Fruit fly (Drosophila melanogaster) whole organism, embryonic: ENCODE measurements around the gene Mnn1.
A peak's percentile ranks its signal among the peaks of the same experiment; 100 is the strongest.

Source experiments
- ATbp ChIP-seq: fragments of 200-800 bp; sonication (Bioruptor generic); optimal IDR thresholded peaks from 2 replicates; lab custom pipeline; 2017; ENCODE audit warnings: missing biosample characterization, mild to moderate bottlenecking, missing genetic modification characterization, missing genetic modification reagents
- Ada2b ChIP-seq: fragments of 200-800 bp; sonication (Bioruptor generic); IDR thresholded peaks from 2 replicates; pipeline ENCODE4 v1.3.6; 2022; ENCODE audit warnings: missing biosample characterization, missing genetic modification characterization
- Atf6 ChIP-seq: fragments of 200-800 bp; sonication (Bioruptor generic); IDR thresholded peaks from 2 replicates; pipeline ENCODE4 v1.3.6; 2022; ENCODE audit warnings: missing biosample characterization, missing genetic modification characterization
- CG10366 ChIP-seq: fragments of 200-800 bp; sonication (Bioruptor generic); IDR thresholded peaks from 2 replicates; pipeline ENCODE4 v1.3.6; 2022; ENCODE audit warnings: missing biosample characterization, missing genetic modification characterization
- CG11695 ChIP-seq: fragments of 200-800 bp; sonication (Bioruptor generic); IDR thresholded peaks from 3 replicates; pipeline ENCODE4 v1.3.6; 2022; ENCODE audit warnings: missing biosample characterization, missing genetic modification characterization
- CG12299 ChIP-seq: fragments of 200-800 bp; sonication (Bioruptor generic); optimal IDR thresholded peaks from 2 replicates; lab custom pipeline; 2018; ENCODE audit warnings: missing biosample characterization, mild to moderate bottlenecking, missing genetic modification characterization
- CG15601 ChIP-seq: fragments of 200-800 bp; sonication (Bioruptor generic); optimal IDR thresholded peaks from 3 replicates; lab custom pipeline; 2019; ENCODE audit warnings: missing biosample characterization, mild to moderate bottlenecking, missing genetic modification characterization, moderate library complexity
- CG16779 ChIP-seq: fragments of 200-800 bp; sonication (Bioruptor generic); IDR thresholded peaks from 2 replicates; pipeline ENCODE4 v1.3.6; 2022; ENCODE audit warnings: missing biosample characterization, missing genetic modification characterization
- CG16863 ChIP-seq: fragments of 200-800 bp; sonication (Bioruptor generic); optimal IDR thresholded peaks from 3 replicates; lab custom pipeline; 2016; ENCODE audit warnings: missing biosample characterization, missing genetic modification characterization
- CG17568 ChIP-seq: fragments of 200-800 bp; sonication (Bioruptor generic); optimal IDR thresholded peaks from 2 replicates; lab custom pipeline; 2018; ENCODE audit warnings: missing biosample characterization, mild to moderate bottlenecking, missing genetic modification characterization, moderate library complexity
- CG17802 ChIP-seq: fragments of 200-800 bp; sonication (Bioruptor generic); optimal IDR thresholded peaks from 2 replicates; lab custom pipeline; 2018; ENCODE audit warnings: missing biosample characterization, mild to moderate bottlenecking, missing genetic modification characterization, moderate library complexity
- CG2120 ChIP-seq: fragments of 200-800 bp; sonication (Bioruptor generic); optimal IDR thresholded peaks from 3 replicates; lab custom pipeline; 2016; ENCODE audit warnings: missing biosample characterization, missing genetic modification characterization
- CG2678 ChIP-seq: fragments of 200-800 bp; sonication (Bioruptor generic); optimal IDR thresholded peaks from 3 replicates; lab custom pipeline; 2019; ENCODE audit warnings: missing biosample characterization, mild to moderate bottlenecking, missing genetic modification characterization, moderate library complexity
- CG31441 ChIP-seq: fragments of 200-800 bp; sonication (Bioruptor generic); IDR thresholded peaks from 2 replicates; pipeline ENCODE4 v1.3.6; 2022; ENCODE audit warnings: missing biosample characterization, missing genetic modification characterization
- CG32772 ChIP-seq: fragments of 200-800 bp; sonication (Bioruptor generic); IDR thresholded peaks from 2 replicates; pipeline ENCODE4 v1.3.6; 2022; ENCODE audit warnings: missing biosample characterization, missing genetic modification characterization
- CG3281 ChIP-seq: fragments of 200-800 bp; sonication (Bioruptor generic); optimal IDR thresholded peaks from 3 replicates; lab custom pipeline; 2017; ENCODE audit warnings: missing biosample characterization, mild to moderate bottlenecking, missing genetic modification characterization
- CG34422 ChIP-seq: fragments of 200-800 bp; sonication (Bioruptor generic); IDR thresholded peaks from 3 replicates; pipeline ENCODE4 v1.3.6; 2022; ENCODE audit warnings: missing biosample characterization, missing genetic modification characterization
- CG6254 ChIP-seq: fragments of 200-800 bp; sonication (Bioruptor generic); optimal IDR thresholded peaks from 3 replicates; lab custom pipeline; 2017; ENCODE audit warnings: mild to moderate bottlenecking, missing biosample characterization, missing genetic modification reagents, missing genetic modification characterization
- CG7271 ChIP-seq: fragments of 200-800 bp; sonication (Bioruptor generic); optimal IDR thresholded peaks from 2 replicates; lab custom pipeline; 2018; ENCODE audit warnings: missing biosample characterization, mild to moderate bottlenecking, missing genetic modification characterization, moderate library complexity
- CG8089 ChIP-seq: fragments of 200-800 bp; sonication (Bioruptor generic); optimal IDR thresholded peaks from 3 replicates; lab custom pipeline; 2016; ENCODE audit warnings: missing biosample characterization, missing genetic modification characterization
- CkIIα-i1 ChIP-seq: fragments of 200-800 bp; sonication (Bioruptor generic); IDR thresholded peaks from 2 replicates; pipeline ENCODE4 v1.3.6; 2022; ENCODE audit warnings: missing biosample characterization, missing genetic modification characterization
- CoRest ChIP-seq: fragments of 200-800 bp; sonication (Bioruptor generic); optimal IDR thresholded peaks from 3 replicates; lab custom pipeline; 2018; ENCODE audit warnings: missing biosample characterization, mild to moderate bottlenecking, missing genetic modification characterization, moderate library complexity
- Dll ChIP-seq: fragments of 200-800 bp; sonication (Bioruptor generic); IDR thresholded peaks from 4 replicates; pipeline ENCODE4 v1.3.6; 2022; ENCODE audit warnings: missing biosample characterization, missing genetic modification characterization; ENCODE audit not compliant: partially characterized antibody
- MBD-R2 ChIP-seq: fragments of 200-800 bp; sonication (Bioruptor generic); IDR thresholded peaks from 2 replicates; pipeline ENCODE4 v1.3.6; 2022; ENCODE audit warnings: missing biosample characterization, missing genetic modification characterization
- Mad ChIP-seq: fragments of 200-800 bp; sonication (Bioruptor generic); optimal IDR thresholded peaks from 2 replicates; lab custom pipeline; 2016; ENCODE audit warnings: missing biosample characterization, missing genetic modification characterization
- Oaz ChIP-seq: fragments of 200-800 bp; sonication (Bioruptor generic); IDR thresholded peaks from 2 replicates; pipeline ENCODE4 v1.3.6; 2022; ENCODE audit warnings: missing biosample characterization, missing genetic modification characterization
- Sin3A ChIP-seq: fragments of >200 bp; optimal IDR thresholded peaks from 2 replicates; lab custom pipeline; 2018
- Sox102F ChIP-seq: fragments of 200-800 bp; sonication (Bioruptor generic); optimal IDR thresholded peaks from 2 replicates; lab custom pipeline; 2018; ENCODE audit warnings: missing biosample characterization, mild to moderate bottlenecking, missing genetic modification characterization, moderate library complexity
- Tbp ChIP-seq: fragments of >200 bp; optimal IDR thresholded peaks from 2 replicates; lab custom pipeline; 2018; ENCODE audit warnings: missing biosample characterization, missing genetic modification characterization
- Usf ChIP-seq: fragments of 200-800 bp; sonication (Bioruptor generic); optimal IDR thresholded peaks from 2 replicates; lab custom pipeline; 2017; ENCODE audit warnings: missing genotype, missing biosample characterization, missing genetic modification characterization
- Xrp1 ChIP-seq: fragments of 200-800 bp; sonication (Bioruptor generic); IDR thresholded peaks from 2 replicates; pipeline ENCODE4 v1.3.6; 2022; ENCODE audit warnings: missing biosample characterization, missing genetic modification characterization
- abd-A ChIP-seq: fragments of 200-800 bp; sonication (Bioruptor generic); optimal IDR thresholded peaks from 3 replicates; lab custom pipeline; 2019; ENCODE audit warnings: missing biosample characterization, mild to moderate bottlenecking, missing genetic modification characterization, moderate library complexity
- amos ChIP-seq: fragments of 200-800 bp; sonication (Bioruptor generic); IDR thresholded peaks from 2 replicates; pipeline ENCODE4 v1.3.6; 2022; ENCODE audit warnings: missing biosample characterization, missing genetic modification characterization; ENCODE audit not compliant: partially characterized antibody
- ap ChIP-seq: fragments of 200-800 bp; sonication (Bioruptor generic); IDR thresholded peaks from 2 replicates; pipeline ENCODE4 v1.3.6; 2022; ENCODE audit warnings: missing biosample characterization, missing genetic modification characterization
- br ChIP-seq: fragments of >200 bp; optimal IDR thresholded peaks from 2 replicates; lab custom pipeline; 2017
- crol ChIP-seq: fragments of 200-800 bp; sonication (Bioruptor generic); IDR thresholded peaks from 2 replicates; pipeline ENCODE4 v1.3.6; 2022; ENCODE audit warnings: missing biosample characterization, missing genetic modification characterization
- dmrt11E ChIP-seq: fragments of 200-800 bp; sonication (Bioruptor generic); optimal IDR thresholded peaks from 3 replicates; lab custom pipeline; 2018; ENCODE audit warnings: missing biosample characterization, mild to moderate bottlenecking, missing genetic modification characterization, moderate library complexity
- gem ChIP-seq: fragments of 200-800 bp; sonication (Bioruptor generic); optimal IDR thresholded peaks from 2 replicates; lab custom pipeline; 2019; ENCODE audit warnings: missing biosample characterization, mild to moderate bottlenecking, missing genetic modification characterization, moderate library complexity
- gsb ChIP-seq: fragments of 200-800 bp; sonication (Bioruptor generic); IDR thresholded peaks from 2 replicates; pipeline ENCODE4 v1.3.6; 2022; ENCODE audit warnings: missing biosample characterization, missing genetic modification characterization
- hkb ChIP-seq, 2 experiments: fragments of 200-800 bp in 1 of 2; fragments of >200 bp in 1 of 2; sonication (Bioruptor generic) in 1 of 2; IDR thresholded peaks in 1 of 2; optimal IDR thresholded peaks in 1 of 2; 2 replicates each; pipeline versions ENCODE4 v1.3.6 to Lab custom; 2017 to 2022; ENCODE audit warnings: missing biosample characterization in 1 of 2, missing genetic modification characterization in 1 of 2
- klu ChIP-seq: fragments of 200-800 bp; sonication (Bioruptor generic); IDR thresholded peaks from 2 replicates; pipeline ENCODE4 v1.3.6; 2022; ENCODE audit warnings: missing biosample characterization, missing genetic modification characterization
- lab ChIP-seq: fragments of 200-800 bp; sonication (Bioruptor generic); optimal IDR thresholded peaks from 3 replicates; lab custom pipeline; 2017; ENCODE audit warnings: missing biosample characterization, missing genetic modification characterization, mild to moderate bottlenecking, moderate library complexity, missing genetic modification reagents
- nerfin-2 ChIP-seq: fragments of 200-800 bp; sonication (Bioruptor generic); IDR thresholded peaks from 2 replicates; pipeline ENCODE4 v1.3.6; 2022; ENCODE audit warnings: missing biosample characterization, missing genetic modification characterization; ENCODE audit not compliant: partially characterized antibody
- nmo ChIP-seq: fragments of 200-800 bp; sonication (Bioruptor generic); optimal IDR thresholded peaks from 2 replicates; lab custom pipeline; 2018; ENCODE audit warnings: missing biosample characterization, mild to moderate bottlenecking, missing genetic modification characterization, moderate library complexity
- otp ChIP-seq: fragments of 200-800 bp; sonication (Bioruptor generic); IDR thresholded peaks from 3 replicates; pipeline ENCODE4, ENCODE4 v1.3.6; 2022; ENCODE audit warnings: missing biosample characterization, missing genetic modification characterization
- pzg ChIP-seq: fragments of 200-800 bp; sonication (Bioruptor generic); optimal IDR thresholded peaks from 3 replicates; lab custom pipeline; 2018; ENCODE audit warnings: missing biosample characterization, mild to moderate bottlenecking, missing genetic modification characterization, moderate library complexity
- repo ChIP-seq: fragments of 200-800 bp; sonication (Bioruptor generic); optimal IDR thresholded peaks from 2 replicates; lab custom pipeline; 2016; ENCODE audit warnings: missing biosample characterization, missing genetic modification characterization
- tgo ChIP-seq: fragments of 200-800 bp; sonication (Bioruptor generic); IDR thresholded peaks from 3 replicates; pipeline ENCODE4 v1.3.6; 2022; ENCODE audit warnings: missing biosample characterization, missing genetic modification characterization
- unpg ChIP-seq: fragments of 200-800 bp; sonication (Bioruptor generic); optimal IDR thresholded peaks from 3 replicates; lab custom pipeline; 2018; ENCODE audit warnings: missing biosample characterization, mild to moderate bottlenecking, missing genetic modification characterization, moderate library complexity
- vvl ChIP-seq: fragments of 200-800 bp; sonication (Bioruptor generic); IDR thresholded peaks from 2 replicates; pipeline ENCODE4 v1.3.6; 2022; ENCODE audit warnings: missing biosample characterization, missing genetic modification characterization
- zen2 ChIP-seq: fragments of 200-800 bp; sonication (Bioruptor generic); IDR thresholded peaks from 3 replicates; pipeline ENCODE4 v1.3.6; 2022; ENCODE audit warnings: missing biosample characterization, missing genetic modification characterization; ENCODE audit not compliant: partially characterized antibody

Mnn1 gene

DNA sequence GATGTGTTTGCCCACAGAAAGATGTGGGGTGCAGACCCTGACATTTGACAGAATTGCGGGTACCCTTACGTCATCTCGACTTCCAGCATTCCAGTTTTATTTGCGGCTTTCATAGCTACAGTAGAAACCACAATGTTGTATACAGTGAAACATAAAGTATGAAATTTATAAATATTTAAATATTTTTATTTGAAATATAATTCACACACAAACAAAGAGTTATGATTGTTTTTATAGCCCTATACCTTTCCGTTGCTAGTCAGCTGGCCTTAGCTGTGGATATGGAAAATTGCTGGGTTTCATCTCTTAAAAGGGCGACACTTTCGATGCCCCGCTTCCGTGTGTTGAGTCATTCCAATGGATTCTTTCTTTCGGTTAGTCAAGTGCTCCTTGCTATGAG, 34.8 kb downstream of the Mnn1 start (continued):
- TF ChIP-seq dmrt11E (tag; lab: Kevin White, UChicago) (no peak), CG6254 (no peak), CG31441 (peak; percentile 27; the same call in 1 of the 2 replicates), CG3281 (GFP tag; lab: Kevin White, UChicago) (no peak), unpg (peak; percentile 47), Sox102F (GFP tag; lab: Kevin White, UChicago) (peak; percentile 55), CG2678 (tag; lab: Kevin White, UChicago) (peak; percentile 32), gsb (GFP tag; lab: Robert Waterston, UW) (no peak), amos (no peak), CG2120 (GFP tag; lab: Kevin White, UChicago) (no peak), CG16863 (no peak), CG12299 (tag; lab: Kevin White, UChicago) (no peak), CoRest (tag; lab: Kevin White, UChicago) (peak; percentile 4), CG16779 (no peak), CG34422 (no peak), CG8089 (no peak), Mad (GFP tag; lab: Kevin White, UChicago) (no peak), CG15601 (no peak), Dll (no peak), abd-A (tag; lab: Kevin White, UChicago) (no peak), otp (GFP tag; lab: Robert Waterston, UW) (0 out of 3 replicates have a peak, but pooled peaks have one; percentile 28), CkIIα-i1 (GFP tag; lab: Robert Waterston, UW) (no peak), Xrp1 (GFP tag; lab: Robert Waterston, UW) (peak; percentile 47), lab (GFP tag; lab: Kevin White, UChicago) (peak; percentile 41), Tbp (no peak), nerfin-2 (no peak), MBD-R2 (no peak), Ada2b (GFP tag; lab: Robert Waterston, UW) (0 out of 2 replicates have a peak, but pooled peaks have one; percentile 21), CG17802 (tag; lab: Kevin White, UChicago) (no peak), gem (peak; percentile 30), zen2 (GFP tag; lab: Robert Waterston, UW) (no peak), CG10366 (GFP tag; lab: Robert Waterston, UW) (peak; percentile 30; the same call in 1 of the 2 replicates), repo (no peak), Usf (no peak), CG32772 (GFP tag; lab: Robert Waterston, UW) (no peak), ATbp (GFP tag; lab: Kevin White, UChicago) (no peak), pzg (GFP tag; lab: Kevin White, UChicago) (no peak), CG11695 (0 out of 3 replicates have a peak, but pooled peaks have one; percentile 32), br (lab: Kevin White, UChicago) (no peak), vvl (peak; percentile 44; the same call in 1 of the 2 replicates), klu (GFP tag; lab: Robert Waterston, UW) (no peak), Atf6 (GFP tag; lab: Robert Waterston, UW) (peak; percentile 30; the same call in 1 of the 2 replicates), CG17568 (GFP tag; lab: Kevin White, UChicago) (no peak), Sin3A (lab: Kevin White, UChicago) (no peak), nmo (GFP tag; lab: Kevin White, UChicago) (peak; percentile 15), ap (no peak), Oaz (GFP tag; lab: Robert Waterston, UW) (no peak), CG7271 (tag; lab: Kevin White, UChicago) (no peak), tgo (GFP tag; lab: Robert Waterston, UW) (peak; percentile 41; the same call in 1 of the 3 replicates), crol (GFP tag; lab: Robert Waterston, UW) (no peak), hkb (optimal IDR thresholded peaks at IDR 0.05; lab: Kevin White, UChicago) (no peak), hkb (GFP tag; IDR thresholded peaks at IDR 0.05; lab: Robert Waterston, UW) (peak; percentile 63)
